Fruit fly (Drosophila melanogaster) whole organism, prepupa: ENCODE measurements around the gene ab.

Source experiments
- CG10631 ChIP-seq: fragments of 200-800 bp; sonication (Bioruptor generic); optimal IDR thresholded peaks from 2 replicates; lab custom pipeline; 2016; ENCODE audit warnings: missing biosample characterization, missing genetic modification characterization
- CG10669 ChIP-seq: fragments of 200-800 bp; sonication (Bioruptor generic); optimal IDR thresholded peaks from 3 replicates; lab custom pipeline; 2018; ENCODE audit warnings: missing biosample characterization, mild to moderate bottlenecking, missing genetic modification characterization, moderate library complexity
- CG11294 ChIP-seq: fragments of 200-800 bp; sonication (Bioruptor generic); IDR thresholded peaks from 2 replicates; pipeline ENCODE4 v1.3.6; 2022; ENCODE audit warnings: missing biosample characterization, missing genetic modification characterization
- CG11902 ChIP-seq: fragments of 200-800 bp; sonication (Bioruptor generic); optimal IDR thresholded peaks from 3 replicates; lab custom pipeline; 2016; ENCODE audit warnings: missing biosample characterization, missing genetic modification characterization
- CG15336 ChIP-seq: fragments of 200-800 bp; sonication (Bioruptor generic); IDR thresholded peaks from 2 replicates; pipeline ENCODE4 v1.3.6; 2022; ENCODE audit warnings: missing biosample characterization, missing genetic modification characterization
- CG16779 ChIP-seq: fragments of 200-800 bp; sonication (Bioruptor generic); optimal IDR thresholded peaks from 3 replicates; lab custom pipeline; 2017; ENCODE audit warnings: missing biosample characterization, mild to moderate bottlenecking, missing genetic modification characterization
- CG31627 ChIP-seq: fragments of 200-800 bp; sonication (Bioruptor generic); optimal IDR thresholded peaks from 3 replicates; lab custom pipeline; 2016; ENCODE audit warnings: missing biosample characterization, missing genetic modification characterization
- CG32006 ChIP-seq: fragments of 200-800 bp; sonication (Bioruptor generic); optimal IDR thresholded peaks from 3 replicates; lab custom pipeline; 2017; ENCODE audit warnings: missing biosample characterization, mild to moderate bottlenecking, missing genetic modification characterization
- CG34406 ChIP-seq: fragments of 200-800 bp; sonication (Bioruptor generic); optimal IDR thresholded peaks from 3 replicates; lab custom pipeline; 2016; ENCODE audit warnings: missing biosample characterization, missing genetic modification characterization
- CG3919 ChIP-seq: fragments of 200-800 bp; sonication (Bioruptor generic); optimal IDR thresholded peaks from 3 replicates; lab custom pipeline; 2016; ENCODE audit warnings: missing biosample characterization, missing genetic modification characterization
- CG4318 ChIP-seq: fragments of 200-800 bp; sonication (Bioruptor generic); optimal IDR thresholded peaks from 3 replicates; lab custom pipeline; 2017; ENCODE audit warnings: missing biosample characterization, mild to moderate bottlenecking, missing genetic modification characterization
- CG6792 ChIP-seq: fragments of 200-800 bp; sonication (Bioruptor generic); optimal IDR thresholded peaks from 3 replicates; lab custom pipeline; 2016; ENCODE audit warnings: missing biosample characterization, missing genetic modification characterization
- CG6808 ChIP-seq: fragments of 200-800 bp; sonication (Bioruptor generic); optimal IDR thresholded peaks from 3 replicates; lab custom pipeline; 2017; ENCODE audit warnings: missing biosample characterization, missing genetic modification characterization, mild to moderate bottlenecking, moderate library complexity, missing genetic modification reagents
- CG6854 ChIP-seq: fragments of 200-800 bp; sonication (Bioruptor generic); optimal IDR thresholded peaks from 2 replicates; lab custom pipeline; 2017; ENCODE audit warnings: missing biosample characterization, mild to moderate bottlenecking, missing genetic modification characterization
- CG7368 ChIP-seq: fragments of 200-800 bp; sonication (Bioruptor generic); optimal IDR thresholded peaks from 3 replicates; lab custom pipeline; 2016; ENCODE audit warnings: missing biosample characterization, missing genetic modification characterization
- CG8119 ChIP-seq: fragments of 200-800 bp; sonication (Bioruptor generic); IDR thresholded peaks from 3 replicates; pipeline ENCODE4 v1.3.6; 2022; ENCODE audit warnings: missing biosample characterization, missing genetic modification characterization
- CG8319 ChIP-seq: fragments of 200-800 bp; sonication (Bioruptor generic); optimal IDR thresholded peaks from 3 replicates; lab custom pipeline; 2016; ENCODE audit warnings: missing biosample characterization, missing genetic modification characterization
- CG8632 ChIP-seq: fragments of 200-800 bp; sonication (Bioruptor generic); optimal IDR thresholded peaks from 3 replicates; lab custom pipeline; 2016; ENCODE audit warnings: missing biosample characterization, missing genetic modification characterization
- CG9139 ChIP-seq: fragments of 200-800 bp; sonication (Bioruptor generic); optimal IDR thresholded peaks from 3 replicates; lab custom pipeline; 2017; ENCODE audit warnings: missing biosample characterization, mild to moderate bottlenecking, missing genetic modification characterization
- Eip75B ChIP-seq: fragments of 200-800 bp; sonication (Bioruptor generic); optimal IDR thresholded peaks from 3 replicates; lab custom pipeline; 2016; ENCODE audit warnings: missing biosample characterization, missing genetic modification characterization
- Eip93F ChIP-seq: fragments of 200-800 bp; sonication (Bioruptor generic); optimal IDR thresholded peaks from 2 replicates; lab custom pipeline; 2016; ENCODE audit warnings: missing biosample characterization, mild to moderate bottlenecking, missing genetic modification characterization
- Ets21C ChIP-seq: fragments of 200-800 bp; sonication (Bioruptor generic); optimal IDR thresholded peaks from 3 replicates; lab custom pipeline; 2016; ENCODE audit warnings: missing biosample characterization, missing genetic modification characterization
- Hr38 ChIP-seq: sonication (Bioruptor generic); optimal IDR thresholded peaks from 2 replicates; lab custom pipeline; 2016; ENCODE audit warnings: missing biosample characterization, missing genetic modification characterization
- Hr39 ChIP-seq: fragments of 200-800 bp; sonication (Bioruptor generic); optimal IDR thresholded peaks from 2 replicates; lab custom pipeline; 2016; ENCODE audit warnings: missing biosample characterization, missing genetic modification characterization
- Lpt ChIP-seq: fragments of 200-800 bp; sonication (Bioruptor generic); optimal IDR thresholded peaks from 3 replicates; lab custom pipeline; 2016; ENCODE audit warnings: missing biosample characterization, missing genetic modification characterization
- Met ChIP-seq: fragments of 200-800 bp; sonication (Bioruptor generic); optimal IDR thresholded peaks from 3 replicates; lab custom pipeline; 2016; ENCODE audit warnings: missing biosample characterization, missing genetic modification characterization
- OdsH ChIP-seq: fragments of 200-800 bp; sonication (Bioruptor generic); optimal IDR thresholded peaks from 3 replicates; lab custom pipeline; 2016; ENCODE audit warnings: missing biosample characterization, missing genetic modification characterization
- Sox102F ChIP-seq: fragments of 200-800 bp; sonication (Bioruptor generic); optimal IDR thresholded peaks from 2 replicates; lab custom pipeline; 2016; ENCODE audit warnings: missing biosample characterization, mild to moderate bottlenecking, missing genetic modification characterization
- Sox14 ChIP-seq: fragments of 200-800 bp; sonication (Bioruptor generic); optimal IDR thresholded peaks from 3 replicates; lab custom pipeline; 2016; ENCODE audit warnings: missing biosample characterization, missing genetic modification characterization
- Sox15 ChIP-seq: fragments of 200-800 bp; sonication (Bioruptor generic); optimal IDR thresholded peaks from 3 replicates; lab custom pipeline; 2016; ENCODE audit warnings: missing biosample characterization, missing genetic modification characterization
- acj6 ChIP-seq: fragments of 200-800 bp; sonication (Bioruptor generic); optimal IDR thresholded peaks from 3 replicates; lab custom pipeline; 2016; ENCODE audit warnings: missing biosample characterization, missing genetic modification characterization
- cyc ChIP-seq: fragments of 200-800 bp; sonication (Bioruptor generic); optimal IDR thresholded peaks from 3 replicates; lab custom pipeline; 2016; ENCODE audit warnings: missing biosample characterization, missing genetic modification characterization
- dac ChIP-seq: fragments of 200-800 bp; sonication (Bioruptor generic); optimal IDR thresholded peaks from 2 replicates; lab custom pipeline; 2017; ENCODE audit warnings: missing biosample characterization, mild to moderate bottlenecking, missing genetic modification characterization
- dsx ChIP-seq: fragments of 200-800 bp; optimal IDR thresholded peaks from 3 replicates; lab custom pipeline; 2019; ENCODE audit warnings: missing biosample characterization, mild to moderate bottlenecking, missing genetic modification characterization, moderate library complexity; ENCODE audit not compliant: poor library complexity, severe bottlenecking
- esn ChIP-seq: fragments of 200-800 bp; sonication (Bioruptor generic); optimal IDR thresholded peaks from 2 replicates; lab custom pipeline; 2016; ENCODE audit warnings: missing biosample characterization, mild to moderate bottlenecking, missing genetic modification characterization, moderate library complexity
- fd59A ChIP-seq: fragments of 200-800 bp; sonication (Bioruptor generic); optimal IDR thresholded peaks from 2 replicates; lab custom pipeline; 2017; ENCODE audit warnings: missing biosample characterization, mild to moderate bottlenecking, missing genetic modification characterization, missing genetic modification reagents
- fkh ChIP-seq: fragments of 200-800 bp; sonication (Bioruptor generic); optimal IDR thresholded peaks from 3 replicates; lab custom pipeline; 2017; ENCODE audit warnings: missing biosample characterization, mild to moderate bottlenecking, missing genetic modification characterization, moderate library complexity
- lz ChIP-seq: fragments of 200-800 bp; sonication (Bioruptor generic); optimal IDR thresholded peaks from 3 replicates; lab custom pipeline; 2016; ENCODE audit warnings: missing biosample characterization, missing genetic modification characterization
- net ChIP-seq: fragments of 200-800 bp; sonication (Bioruptor generic); optimal IDR thresholded peaks from 3 replicates; lab custom pipeline; 2016; ENCODE audit warnings: missing biosample characterization, missing genetic modification characterization
- pdm3 ChIP-seq: fragments of 200-800 bp; sonication (Bioruptor generic); optimal IDR thresholded peaks from 3 replicates; lab custom pipeline; 2016; ENCODE audit warnings: missing biosample characterization, missing genetic modification characterization
- spab ChIP-seq: fragments of 200-800 bp; sonication (Bioruptor generic); optimal IDR thresholded peaks from 2 replicates; lab custom pipeline; 2017; ENCODE audit warnings: missing biosample characterization, mild to moderate bottlenecking, missing genetic modification characterization, missing genetic modification reagents
- ss ChIP-seq, 2 experiments: fragments of 200-800 bp; sonication (Bioruptor generic); optimal IDR thresholded peaks; 2 replicates in 1 of 2; 3 replicates in 1 of 2; lab custom pipeline; 2017 to 2018; ENCODE audit warnings: mild to moderate bottlenecking in 2 of 2, missing biosample characterization in 2 of 2, missing genetic modification characterization in 2 of 2, moderate library complexity in 1 of 2
- svp ChIP-seq: fragments of 200-800 bp; sonication (Bioruptor generic); peaks from one replicate; lab custom pipeline; 2016; ENCODE audit warnings: missing biosample characterization, missing genetic modification characterization
- topi ChIP-seq: fragments of 200-800 bp; sonication (Bioruptor generic); optimal IDR thresholded peaks from 3 replicates; lab custom pipeline; 2016; ENCODE audit warnings: missing biosample characterization, missing genetic modification characterization
- vri ChIP-seq: fragments of 200-800 bp; sonication (Bioruptor generic); optimal IDR thresholded peaks from 3 replicates; lab custom pipeline; 2016; ENCODE audit warnings: missing biosample characterization, mild to moderate bottlenecking, missing genetic modification characterization

Gene ab

DNA sequence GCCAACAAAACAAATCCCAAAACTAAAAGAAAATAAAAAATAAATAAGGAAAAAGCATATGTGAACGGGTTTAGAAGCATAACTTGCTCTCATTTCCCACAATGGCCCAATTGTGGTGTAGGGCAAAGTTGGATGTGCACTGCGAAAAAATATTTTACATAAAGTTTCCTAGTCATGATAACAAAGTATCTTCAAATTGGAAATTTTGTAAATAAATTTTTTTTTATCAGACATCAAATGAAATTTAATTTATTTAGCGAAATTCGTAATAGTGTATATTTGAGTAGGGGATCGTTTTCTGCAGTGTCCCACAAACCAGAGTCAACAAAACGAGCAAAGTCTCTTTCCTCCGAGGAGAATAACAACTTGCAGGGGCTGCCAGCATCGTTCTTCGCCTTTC lies 26.3 kb upstream of the ab start (continued):
- TF ChIP-seq Ets21C (GFP tag; lab: Kevin White, UChicago) (peak; percentile 68), net (GFP tag; lab: Kevin White, UChicago) (peak; percentile 81), ss (GFP tag; optimal IDR thresholded peaks at IDR 0.05; lab: Kevin White, UChicago) (peak; percentile 82 to 83), fd59A (GFP tag; lab: Kevin White, UChicago) (peak; percentile 87), topi (GFP tag; lab: Kevin White, UChicago) (peak; percentile 82), pdm3 (GFP tag; lab: Kevin White, UChicago) (peak; percentile 86), vri (peak; percentile 71), CG8319 (GFP tag; lab: Kevin White, UChicago) (peak; percentile 72)

DNA sequence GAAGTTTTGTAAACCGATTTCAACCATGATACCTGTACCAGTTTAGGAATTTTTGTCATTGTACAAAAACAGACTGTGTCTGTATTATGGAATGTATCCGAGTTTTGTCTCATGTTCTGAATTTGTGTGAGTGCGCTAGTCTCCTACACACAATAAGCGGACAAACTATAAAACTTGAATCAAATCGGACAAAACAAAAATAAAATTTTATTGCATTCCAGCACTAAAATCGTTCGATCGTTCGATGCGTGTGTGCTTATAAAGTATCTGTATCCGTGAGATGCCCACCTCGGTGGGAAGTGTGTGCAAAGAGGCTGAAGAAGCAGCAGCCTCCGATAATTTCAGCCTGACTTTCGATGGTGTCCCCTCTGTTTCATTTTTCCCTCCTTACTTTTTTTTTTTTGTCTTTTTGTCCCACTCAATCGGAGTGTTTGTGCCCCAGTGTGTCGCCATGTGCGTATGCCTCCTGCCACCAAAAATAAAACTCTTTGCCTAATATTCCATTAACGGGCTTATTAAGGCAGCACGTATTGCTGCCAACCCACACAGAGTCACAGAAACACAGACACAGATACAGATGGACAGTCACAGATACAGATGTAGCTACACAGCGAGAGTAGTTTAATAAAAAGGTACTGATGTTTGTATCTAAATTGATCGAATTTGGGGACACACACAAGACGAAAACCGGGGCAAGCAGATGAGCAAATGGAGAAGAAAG lies 21.9 kb upstream of the ab start:
- no peak for TF ChIP-seq CG34406 (GFP tag; lab: Kevin White, UChicago)
- peak in 1 of 2 experiments; percentile 1 for TF ChIP-seq ss (GFP tag; optimal IDR thresholded peaks at IDR 0.05; lab: Kevin White, UChicago)
- peak; percentile 1 for TF ChIP-seq Lpt (GFP tag; lab: Kevin White, UChicago)
- TF ChIP-seq, all 60 proteins: peak for 2

DNA sequence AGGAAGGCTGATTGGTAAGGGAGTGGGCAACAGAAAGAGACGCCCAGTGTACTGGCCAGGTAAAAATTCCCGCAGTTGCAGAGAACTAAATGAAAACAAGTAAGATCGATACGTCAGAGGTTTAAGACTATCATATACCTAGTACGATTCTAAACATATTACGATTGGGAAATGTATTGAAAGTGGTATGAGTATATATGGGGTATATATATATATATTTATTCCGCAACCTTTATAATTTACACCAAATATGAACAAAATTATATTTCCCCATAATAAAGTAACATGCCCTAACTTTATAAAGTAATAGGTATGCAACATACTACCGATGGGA lies 21.4 kb upstream of the ab start:
- TF ChIP-seq Met (GFP tag; lab: Kevin White, UChicago): peak; percentile 58
- TF ChIP-seq CG16779 (tag; lab: Kevin White, UChicago): no peak
- TF ChIP-seq CG4318: no peak
- peak; percentile 66 for TF ChIP-seq OdsH (GFP tag; lab: Kevin White, UChicago)
- TF ChIP-seq Hr39 (GFP tag; lab: Kevin White, UChicago): peak; percentile 59
- TF ChIP-seq CG10631 (GFP tag; lab: Kevin White, UChicago): peak; percentile 53
- TF ChIP-seq Sox102F (GFP tag; lab: Kevin White, UChicago): peak; percentile 66
- peak; percentile 49 for TF ChIP-seq Sox15 (GFP tag; lab: Kevin White, UChicago)
- TF ChIP-seq net (GFP tag; lab: Kevin White, UChicago): peak; percentile 32
- TF ChIP-seq Eip93F (GFP tag; lab: Kevin White, UChicago): no peak
- peak; percentile 53 for TF ChIP-seq CG8632
- peak; percentile 83 for TF ChIP-seq esn (GFP tag; lab: Kevin White, UChicago)
- TF ChIP-seq cyc (GFP tag; lab: Kevin White, UChicago): peak; percentile 34
- TF ChIP-seq CG10669 (GFP tag; lab: Kevin White, UChicago): peak; percentile 19
- no peak for TF ChIP-seq ss (GFP tag; optimal IDR thresholded peaks at IDR 0.05; lab: Kevin White, UChicago)
- TF ChIP-seq CG34406 (GFP tag; lab: Kevin White, UChicago): peak; percentile 70
- peak; percentile 26 for TF ChIP-seq dsx
- peak; percentile 56 for TF ChIP-seq Eip75B (GFP tag; lab: Kevin White, UChicago)
- TF ChIP-seq topi (GFP tag; lab: Kevin White, UChicago): peak; percentile 43
- TF ChIP-seq pdm3 (GFP tag; lab: Kevin White, UChicago): peak; percentile 39
- no peak for TF ChIP-seq fkh (GFP tag; lab: Kevin White, UChicago)
- peak; percentile 88 for TF ChIP-seq svp
- no peak for TF ChIP-seq CG6808 (GFP tag; lab: Kevin White, UChicago)
- TF ChIP-seq vri: peak; percentile 39
- TF ChIP-seq CG6854 (GFP tag; lab: Kevin White, UChicago): no peak
- peak; percentile 56 for TF ChIP-seq acj6
- peak; percentile 65 for TF ChIP-seq CG6792
- TF ChIP-seq CG31627: peak; percentile 47
- TF ChIP-seq CG11294 (GFP tag; lab: Robert Waterston, UW): no peak
- TF ChIP-seq fd59A (GFP tag; lab: Kevin White, UChicago): peak; percentile 36
- TF ChIP-seq CG32006 (GFP tag; lab: Kevin White, UChicago): no peak
- TF ChIP-seq CG11902 (GFP tag; lab: Kevin White, UChicago): peak; percentile 12
- peak; percentile 16 for TF ChIP-seq lz (GFP tag; lab: Kevin White, UChicago)
- peak; percentile 40 for TF ChIP-seq CG3919 (GFP tag; lab: Kevin White, UChicago)
- no peak for TF ChIP-seq CG8119 (GFP tag; lab: Robert Waterston, UW)
- TF ChIP-seq Sox14 (GFP tag; lab: Kevin White, UChicago): peak; percentile 16
- TF ChIP-seq CG7368: no peak
- no peak for TF ChIP-seq spab (GFP tag; lab: Kevin White, UChicago)
- no peak for TF ChIP-seq CG9139
- no peak for TF ChIP-seq Hr38 (GFP tag; lab: Kevin White, UChicago)
- peak; percentile 15 for TF ChIP-seq CG8319 (GFP tag; lab: Kevin White, UChicago)
- TF ChIP-seq Ets21C (GFP tag; lab: Kevin White, UChicago): peak; percentile 3
- no peak for TF ChIP-seq dac (GFP tag; lab: Kevin White, UChicago)
- TF ChIP-seq CG15336: no peak
